Fruit fly (Drosophila melanogaster) S2 (cell line): ENCODE results near the gene Cyp309a2.

Experiments
- CG8478 ChIP-seq: fragments of >200 bp; optimal IDR thresholded peaks from 2 replicates; lab custom pipeline; 2018
- CTCF ChIP-seq, 2 experiments: fragments of >200 bp; optimal IDR thresholded peaks; 2 replicates each; lab custom pipeline; 2018

The Cyp309a2 gene

DNA sequence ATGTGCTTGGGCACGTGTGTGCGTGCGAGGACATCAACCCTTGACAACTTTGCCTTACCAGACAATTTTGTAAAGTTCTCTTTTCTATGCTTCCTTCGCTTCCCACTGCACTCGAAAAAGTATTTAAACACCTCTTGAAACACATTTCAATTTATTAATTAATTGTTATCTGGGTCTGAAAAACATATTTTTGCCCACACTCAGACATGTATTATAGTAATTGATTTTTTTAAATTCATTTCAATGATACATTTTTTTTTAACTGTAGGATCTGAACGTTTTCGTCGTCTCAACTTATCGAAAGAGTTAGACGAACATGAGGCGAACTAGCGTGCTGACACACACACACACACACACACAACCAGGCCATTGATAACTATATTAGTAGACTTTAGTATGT, 30.3 kb downstream of the Cyp309a2 start:
- TF ChIP-seq CG8478 (lab: Kevin White, UChicago) = no peak
- no peak for TF ChIP-seq CTCF (optimal IDR thresholded peaks at IDR 0.05; lab: Kevin White, UChicago)

dm6 chr2L:2528097-2528496, 44.7 kb downstream of the Cyp309a2 start:
- TF ChIP-seq CG8478 (lab: Kevin White, UChicago) = no peak
- TF ChIP-seq CTCF (optimal IDR thresholded peaks at IDR 0.05; lab: Kevin White, UChicago) = no peak

- TF ChIP-seq CG8478 (lab: Kevin White, UChicago) (no peak), CTCF (optimal IDR thresholded peaks at IDR 0.05; lab: Kevin White, UChicago) (no peak)
Observed at dm6 chr2L:2517937-2518336, 54.9 kb downstream of the Cyp309a2 start, which contains the start of gene CG3528. Gene CG3528 (minus strand): TSS chr2L:2518037.
